Fruit fly (Drosophila melanogaster): ENCODE measurements around the gene tomboy20.

The tomboy20 gene

DNA sequence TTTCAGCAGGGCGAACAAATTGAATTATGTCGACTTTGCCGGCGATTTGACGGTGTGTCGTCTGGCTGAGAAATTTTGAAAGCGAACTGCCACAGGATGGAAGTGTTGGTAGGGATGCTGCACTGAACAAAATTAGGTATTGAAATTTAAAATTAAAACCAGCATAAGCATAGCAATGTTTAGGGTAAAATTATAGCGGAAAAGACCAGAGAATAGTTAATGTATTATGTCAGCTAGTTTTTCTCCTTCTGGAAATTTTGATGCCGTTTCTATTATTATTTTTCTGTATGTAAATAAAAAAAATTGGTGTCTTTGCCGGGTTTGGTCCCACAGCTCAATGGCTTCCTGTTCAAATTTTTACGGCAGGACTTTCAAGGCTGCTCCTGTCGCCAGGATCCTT is 9.0 kb downstream of the tomboy20 start:
- TF ChIP-seq noc (tag; optimal IDR thresholded peaks at IDR 0.05): no peak

- no peak for TF ChIP-seq noc (tag; optimal IDR thresholded peaks at IDR 0.05)
These were observed 21.3 kb downstream of the tomboy20 start, which contains the start of gene CG4073 for dm6 chr3R:10714498-10714897. Gene CG4073 (plus strand): TSS chr3R:10714798.

- TF ChIP-seq noc (tag; optimal IDR thresholded peaks at IDR 0.05): no peak
These were observed 24.6 kb downstream of the tomboy20 start, which contains the start of gene CG14689 for dm6 chr3R:10711148-10711547. Gene CG14689 (minus strand): TSS chr3R:10711248.

DNA sequence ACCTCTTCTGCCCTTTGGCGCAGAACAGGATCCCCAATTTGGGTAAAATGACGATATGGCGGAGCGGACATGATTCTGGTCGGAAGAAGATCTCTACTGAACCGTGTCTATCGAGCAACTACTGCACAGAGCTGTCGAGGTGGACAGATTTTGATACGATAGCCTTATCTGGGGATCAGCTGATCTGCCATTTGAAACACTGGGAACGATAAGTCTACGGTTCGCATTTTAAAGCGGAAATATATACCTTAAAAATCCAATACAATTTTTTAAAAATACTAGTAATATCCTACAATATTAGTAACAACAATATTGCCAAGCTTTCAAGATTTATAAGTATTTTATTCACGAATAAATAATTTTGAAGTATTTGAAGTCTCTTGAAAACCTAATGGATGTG is 26.5 kb downstream of the tomboy20 start, which contains the start of gene CG31373:
CG31373 (minus strand) TSS at position 101 of the 400 bp plus-strand sequence.
- TF ChIP-seq noc (tag; optimal IDR thresholded peaks at IDR 0.05): no peak

dm6 chr3R:10708169-10708568 is 27.6 kb downstream of the tomboy20 start, which contains the start of gene CG31278:
Gene CG31278 (minus strand): TSS chr3R:10708340.
- TF ChIP-seq noc (tag; optimal IDR thresholded peaks at IDR 0.05): no peak

DNA sequence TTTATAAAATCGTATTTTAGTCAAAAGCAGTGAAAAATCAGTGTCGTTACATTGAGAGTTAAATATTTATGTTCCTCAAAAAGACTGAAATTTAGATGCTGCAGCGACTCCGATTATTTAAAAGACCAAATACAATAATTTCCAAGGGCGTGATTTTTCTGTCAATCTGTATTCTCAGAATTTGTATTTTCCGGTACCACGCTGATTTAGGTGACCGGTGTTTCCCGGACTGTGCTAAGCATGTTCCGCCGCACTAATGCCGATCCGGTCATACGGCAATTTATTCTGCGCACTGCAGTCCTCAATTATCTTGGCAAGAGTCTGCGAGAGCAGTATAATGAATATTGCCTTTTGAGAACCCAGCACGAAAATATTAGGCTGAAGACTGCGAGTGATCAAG is 29.0 kb downstream of the tomboy20 start, which contains the start of the genes CG31467 and CG14684:
CG31467 (minus strand) TSS at position 101 of the 400 bp plus-strand sequence.
CG14684 (plus strand) TSS at position 212 of the 400 bp plus-strand sequence.
- no peak for TF ChIP-seq noc (tag; optimal IDR thresholded peaks at IDR 0.05)

DNA sequence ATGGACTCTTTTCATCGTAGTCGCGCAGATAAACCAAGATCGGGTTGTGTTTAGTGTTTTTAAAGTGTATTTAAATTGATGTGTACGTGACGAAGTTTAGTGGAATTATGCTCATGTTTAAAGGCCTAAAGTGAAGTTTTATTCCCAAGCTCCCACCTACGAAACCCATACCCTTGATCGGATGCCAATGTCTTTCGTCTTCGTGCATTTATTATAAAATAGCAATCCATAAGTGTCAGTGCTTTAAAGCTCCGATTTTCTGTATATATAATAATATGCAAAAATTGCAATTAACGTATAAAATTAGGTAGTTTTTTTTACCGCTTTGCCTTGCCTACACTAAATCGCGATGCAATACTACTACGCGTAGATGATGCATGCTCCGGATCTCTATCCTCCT is 30.8 kb downstream of the tomboy20 start, which contains the start of gene CG31391:
CG31391 (minus strand) TSS at position 101 of the 400 bp plus-strand sequence.
- TF ChIP-seq noc (tag; optimal IDR thresholded peaks at IDR 0.05): no peak

DNA sequence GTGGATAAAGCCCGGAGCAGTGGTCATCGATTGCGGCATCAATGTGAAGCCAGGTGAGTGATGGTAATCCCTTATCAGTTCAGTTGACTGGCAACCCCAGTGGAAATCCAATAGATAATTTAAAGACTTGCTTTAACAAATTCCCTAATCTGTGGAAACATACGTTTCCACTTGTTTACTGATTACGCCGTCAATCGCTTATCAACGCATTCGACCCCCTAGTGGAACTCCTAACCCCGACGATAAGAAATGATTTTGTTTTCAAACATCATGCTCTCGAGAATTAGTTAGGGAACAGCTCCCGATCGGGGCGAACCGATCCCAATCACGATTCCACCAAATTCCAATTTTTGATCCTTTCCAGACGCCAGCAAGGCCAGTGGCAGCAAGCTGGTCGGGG is 35.1 kb downstream of the tomboy20 start:
- peak; percentile 21 for TF ChIP-seq noc (tag; optimal IDR thresholded peaks at IDR 0.05)

DNA sequence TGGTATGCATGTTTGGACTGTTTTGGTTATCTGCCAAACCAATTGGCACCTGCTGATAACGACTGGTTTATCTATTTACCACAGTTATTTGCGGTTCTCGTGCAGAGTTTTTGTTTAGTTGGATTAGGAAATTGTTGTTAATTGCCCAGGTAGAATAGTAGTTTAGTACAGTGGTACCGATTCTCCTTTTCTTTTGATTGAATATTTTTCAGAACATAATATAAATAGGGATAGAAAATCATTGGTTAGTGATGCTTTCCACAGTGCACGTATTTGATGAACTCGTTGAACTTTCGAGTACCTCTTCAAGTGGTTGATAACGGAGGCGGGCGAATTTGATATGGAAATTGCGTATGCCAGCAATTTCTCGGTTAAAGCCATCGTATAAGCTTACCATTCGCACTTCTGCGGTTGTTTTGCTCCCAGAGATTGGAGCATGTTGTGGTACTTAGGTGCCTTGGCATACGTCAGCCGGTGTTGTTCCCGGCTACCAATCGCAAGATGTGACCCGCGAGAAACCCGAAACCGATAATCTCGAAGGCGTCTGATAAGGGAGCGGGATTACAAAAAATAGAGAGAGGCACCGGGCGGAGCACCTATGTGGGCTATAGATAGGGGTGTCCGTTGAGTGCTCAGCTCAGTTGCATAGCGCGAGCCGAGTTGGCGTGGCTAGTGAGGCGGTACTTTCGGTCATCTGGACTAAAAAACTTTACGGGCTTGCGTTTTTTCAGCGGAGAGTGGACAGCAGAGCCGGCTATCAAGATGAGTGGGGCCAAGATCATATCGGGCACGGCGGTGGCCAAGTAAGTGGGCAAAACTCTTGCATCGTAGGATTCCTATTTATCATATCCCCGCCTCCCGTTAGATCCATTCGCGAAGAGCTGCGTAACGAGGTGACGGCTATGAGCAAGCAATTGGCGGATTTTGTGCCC is 36.5 kb downstream of the tomboy20 start:
- TF ChIP-seq noc (tag; optimal IDR thresholded peaks at IDR 0.05): peak; percentile 90

- TF ChIP-seq noc (tag; optimal IDR thresholded peaks at IDR 0.05): no peak
These were observed 39.4 kb downstream of the tomboy20 start, which contains the start of the genes pug, CG14683 and CG46459 for dm6 chr3R:10696371-10696777. Gene pug (plus strand): TSS chr3R:10696534. Gene CG14683 (plus strand): TSS chr3R:10696647. Gene CG46459 (plus strand): TSS chr3R:10696647.

- peak; percentile 52 for TF ChIP-seq noc (tag; optimal IDR thresholded peaks at IDR 0.05)
These were observed 46.9 kb downstream of the tomboy20 start for dm6 chr3R:10688835-10689234.

- TF ChIP-seq noc (tag; optimal IDR thresholded peaks at IDR 0.05): no peak
These were observed 47.6 kb downstream of the tomboy20 start for dm6 chr3R:10688160-10688559.

dm6 chr3R:10687312-10687711 is 48.4 kb downstream of the tomboy20 start:
- no peak for TF ChIP-seq noc (tag; optimal IDR thresholded peaks at IDR 0.05)

DNA sequence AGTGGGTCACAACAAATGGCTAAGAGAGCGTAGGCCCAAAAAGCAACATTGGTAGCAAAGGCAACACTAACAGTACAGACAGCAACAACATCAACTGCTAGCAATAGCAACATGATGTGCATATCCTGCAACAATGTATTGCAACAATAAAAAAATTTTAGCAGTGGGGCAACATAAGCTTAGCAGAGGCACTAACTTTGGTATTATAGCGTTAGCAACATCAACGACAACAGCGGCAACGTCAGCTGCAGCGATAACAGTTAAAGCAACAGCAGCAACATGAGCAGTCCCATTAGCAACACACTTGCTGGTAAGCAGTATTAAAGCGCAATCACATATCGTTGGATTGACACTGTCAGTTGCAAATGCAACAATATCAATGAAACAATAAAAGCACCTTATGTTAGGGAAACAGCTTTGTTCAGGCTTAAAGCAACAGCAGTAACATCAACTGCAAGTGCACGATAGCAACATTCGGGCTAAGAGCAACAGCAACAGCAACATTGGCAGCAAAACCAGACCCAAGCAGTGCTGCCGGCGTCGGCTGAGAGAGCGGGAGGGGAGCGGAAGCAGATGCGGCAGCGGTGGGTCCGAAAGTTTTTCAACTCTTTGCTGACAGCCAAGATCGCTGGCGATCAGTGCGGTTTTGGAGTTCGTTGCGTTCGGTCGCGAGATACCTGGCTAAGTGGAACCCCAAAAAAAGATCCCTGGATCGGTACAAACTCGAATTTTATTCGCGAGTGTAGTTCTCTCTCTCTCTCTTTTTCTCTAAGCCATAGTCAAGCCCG is 49.3 kb downstream of the tomboy20 start, which contains the start of gene Skel:
Skel (plus strand) TSS at position 637 of the 788 bp plus-strand sequence.
- TF ChIP-seq noc (tag; optimal IDR thresholded peaks at IDR 0.05): no peak
